Fruit fly (Drosophila melanogaster): ENCODE results near the gene Stt3A.

Gene Stt3A

DNA sequence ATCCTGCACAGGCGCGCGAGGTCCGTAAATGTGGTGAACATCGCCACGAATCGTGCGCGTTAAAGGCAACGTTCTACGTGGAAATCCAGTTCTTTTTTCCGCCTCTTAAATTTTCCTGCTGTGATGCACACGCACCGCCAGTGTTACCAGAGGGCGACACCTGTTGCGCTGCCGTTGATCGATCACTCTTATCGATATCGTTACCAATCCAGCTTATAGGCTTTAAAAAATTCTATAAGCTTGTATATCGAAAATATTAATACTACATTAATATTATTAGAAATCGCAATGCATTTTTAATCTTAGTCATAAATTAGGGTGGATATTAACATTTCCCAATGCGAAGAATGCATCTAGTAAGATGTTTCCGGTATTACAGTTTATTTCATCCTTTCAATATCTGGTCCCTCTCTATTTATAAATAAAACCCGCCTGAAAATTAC, 21.9 kb downstream of the Stt3A start, which contains the start of gene CG1529 (continued):
- TF ChIP-seq unc-4 (GFP tag; IDR thresholded peaks at IDR 0.05; ENCODE audit: partially characterized antibody) (peak; percentile 43; the same call in 1 of the 2 replicates), CG6689 (GFP tag; IDR thresholded peaks at IDR 0.05) (no peak), CG43689 (GFP tag; IDR thresholded peaks at IDR 0.05) (no peak), dmrt11E (tag; optimal IDR thresholded peaks at IDR 0.05) (no peak), CG14667 (GFP tag; IDR thresholded peaks at IDR 0.05) (no peak), CG13424 (tag; optimal IDR thresholded peaks at IDR 0.05) (no peak), CG32767 (GFP tag; IDR thresholded peaks at IDR 0.05) (no peak), Bgb (GFP tag; IDR thresholded peaks at IDR 0.05; ENCODE audit: partially characterized antibody) (peak; percentile 36; the same call in 1 of the 2 replicates), bab2 (GFP tag; optimal IDR thresholded peaks at IDR 0.05) (no peak), CG6854 (GFP tag; optimal IDR thresholded peaks at IDR 0.05) (no peak), cato (GFP tag; optimal IDR thresholded peaks at IDR 0.05; ENCODE audit: borderline replicate concordance) (no peak), Abd-B (GFP tag; optimal IDR thresholded peaks at IDR 0.05) (no peak), CG12659 (GFP tag; optimal IDR thresholded peaks at IDR 0.05) (peak; percentile 21), Six4 (GFP tag; optimal IDR thresholded peaks at IDR 0.05) (no peak), BEAF-32 (GFP tag; optimal IDR thresholded peaks at IDR 0.05) (peak; percentile 62), CG12299 (tag; optimal IDR thresholded peaks at IDR 0.05) (no peak), fd3F (GFP tag; optimal IDR thresholded peaks at IDR 0.05) (no peak), Doc3 (GFP tag; IDR thresholded peaks at IDR 0.05; ENCODE audit: partially characterized antibody) (0 out of 3 replicates have a peak, but pooled peaks have one; percentile 46), zen (tag; optimal IDR thresholded peaks at IDR 0.05) (no peak), Max (GFP tag; optimal IDR thresholded peaks at IDR 0.05) (no peak), MESR4 (GFP tag; optimal IDR thresholded peaks at IDR 0.05) (peak; percentile 64), tin (GFP tag; optimal IDR thresholded peaks at IDR 0.05) (no peak), ac (GFP tag; optimal IDR thresholded peaks at IDR 0.05) (no peak), CG9797 (GFP tag; optimal IDR thresholded peaks at IDR 0.05) (peak; percentile 59), stwl (tag; optimal IDR thresholded peaks at IDR 0.05) (peak; percentile 67), Scr (GFP tag; IDR thresholded peaks at IDR 0.05; ENCODE audit: partially characterized antibody) (peak; percentile 51; the same call in 1 of the 2 replicates), Dp (GFP tag; optimal IDR thresholded peaks at IDR 0.05) (peak; percentile 65), ci (GFP tag; IDR thresholded peaks at IDR 0.05) (no peak), fd96Cb (tag; optimal IDR thresholded peaks at IDR 0.05) (no peak), CG6175 (GFP tag; IDR thresholded peaks at IDR 0.05) (no peak), Nf-YA (GFP tag; IDR thresholded peaks at IDR 0.05) (no peak), Hand (GFP tag; optimal IDR thresholded peaks at IDR 0.05) (no peak), CG10267 (tag; optimal IDR thresholded peaks at IDR 0.05) (no peak), CG8281 (tag; optimal IDR thresholded peaks at IDR 0.05) (no peak), HmgD (GFP tag; optimal IDR thresholded peaks at IDR 0.05) (no peak), sc (optimal IDR thresholded peaks at IDR 0.05) (no peak), sc (GFP tag; optimal IDR thresholded peaks at IDR 0.05) (no peak), HmgZ (tag; optimal IDR thresholded peaks at IDR 0.05) (no peak), CG11560 (tag; IDR thresholded peaks at IDR 0.05) (no peak), CG14710 (tag; optimal IDR thresholded peaks at IDR 0.05) (peak; percentile 18), Hr51 (GFP tag; optimal IDR thresholded peaks at IDR 0.05) (no peak), Dll (GFP tag; IDR thresholded peaks at IDR 0.05; ENCODE audit: partially characterized antibody) (0 out of 4 replicates have a peak, but pooled peaks have one; percentile 56), schlank (tag; optimal IDR thresholded peaks at IDR 0.05) (no peak), CG3065 (GFP tag; optimal IDR thresholded peaks at IDR 0.05) (no peak), CG18764 (GFP tag; optimal IDR thresholded peaks at IDR 0.05) (no peak), Myb (GFP tag; optimal IDR thresholded peaks at IDR 0.05) (no peak), CG1603 (tag; optimal IDR thresholded peaks at IDR 0.05) (no peak), CG11504 (tag; optimal IDR thresholded peaks at IDR 0.05) (no peak), CG17802 (tag; optimal IDR thresholded peaks at IDR 0.05) (no peak), ken (GFP tag; IDR thresholded peaks at IDR 0.05) (no peak)
